Worm (Caenorhabditis elegans): ENCODE results near the gene rib-2.

Gene rib-2

ce11 chrIII:10711192-10711673 is 31.4 kb upstream of the rib-2 start, which contains the start of gene W09D10.5 (continued):
- no peak for TF ChIP-seq efl-1 (GFP tag; optimal IDR thresholded peaks at IDR 0.05)
- peak; percentile 18 for TF ChIP-seq madf-10 (tag; optimal IDR thresholded peaks at IDR 0.05)
- TF ChIP-seq pha-4 (tag; optimal IDR thresholded peaks at IDR 0.05): peak; percentile 63
- TF ChIP-seq sea-2 (GFP tag; IDR thresholded peaks at IDR 0.05): no peak
- TF ChIP-seq die-1 (tag; optimal IDR thresholded peaks at IDR 0.05): peak; percentile 26
- no peak for TF ChIP-seq ztf-28 (GFP tag; IDR thresholded peaks at IDR 0.05)
- TF ChIP-seq F37B4.10 (GFP tag; IDR thresholded peaks at IDR 0.05): 0 out of 2 replicates have a peak, but pooled peaks have one; percentile 14
- TF ChIP-seq Y79H2A.3 (GFP tag; conservative IDR thresholded peaks at IDR 0.05): no peak
- TF ChIP-seq hsf-1 (GFP tag; IDR thresholded peaks at IDR 0.05): peak; percentile 56; the same call in 1 of the 2 replicates
- peak; percentile 53 for TF ChIP-seq athp-1 (tag; optimal IDR thresholded peaks at IDR 0.05)
- TF ChIP-seq C17E4.6 (GFP tag; IDR thresholded peaks at IDR 0.05): 0 out of 2 replicates have a peak, but pooled peaks have one; percentile 12
- TF ChIP-seq B0035.1 (tag; optimal IDR thresholded peaks at IDR 0.05): peak; percentile 57
- TF ChIP-seq egl-44 (GFP tag; IDR thresholded peaks at IDR 0.05): no peak
- peak; percentile 60 for TF ChIP-seq lin-40 (tag; optimal IDR thresholded peaks at IDR 0.05)
- no peak for TF ChIP-seq nhr-179 (tag; optimal IDR thresholded peaks at IDR 0.05)
- TF ChIP-seq somi-1 (GFP tag; optimal IDR thresholded peaks at IDR 0.05): no peak
- no peak for TF ChIP-seq dpl-1 (GFP tag; optimal IDR thresholded peaks at IDR 0.05)
- peak; percentile 20; the same call in 1 of the 2 replicates for TF ChIP-seq ceh-100 (GFP tag; IDR thresholded peaks at IDR 0.05)
- TF ChIP-seq ZK185.1 (tag; optimal IDR thresholded peaks at IDR 0.05; ENCODE audit: poor library complexity, severe bottlenecking): peak; percentile 27
- no peak for TF ChIP-seq ceh-40 (GFP tag; IDR thresholded peaks at IDR 0.05)
- TF ChIP-seq Y53G8AR.9 (GFP tag; conservative IDR thresholded peaks at IDR 0.05): peak; percentile 42; the same call in 1 of the 2 replicates
- peak; percentile 64 for TF ChIP-seq nhr-80 (tag; optimal IDR thresholded peaks at IDR 0.05)
- peak; percentile 57 for TF ChIP-seq F52B5.7 (tag; optimal IDR thresholded peaks at IDR 0.05)
- TF ChIP-seq snpc-1.1 (tag; optimal IDR thresholded peaks at IDR 0.05; ENCODE audit: insufficient read depth): no peak
- no peak for TF ChIP-seq ceh-58 (GFP tag; IDR thresholded peaks at IDR 0.05)
- TF ChIP-seq unc-62 (GFP tag; optimal IDR thresholded peaks at IDR 0.05): no peak
- TF ChIP-seq hmg-1.2 (GFP tag; IDR thresholded peaks at IDR 0.05): no peak
- peak; percentile 74 for TF ChIP-seq chd-7 (tag; optimal IDR thresholded peaks at IDR 0.05)
- TF ChIP-seq akir-1 (GFP tag; optimal IDR thresholded peaks at IDR 0.05): no peak
- TF ChIP-seq B0019.2 (GFP tag; conservative IDR thresholded peaks at IDR 0.05): no peak
- TF ChIP-seq tlf-1 (GFP tag; optimal IDR thresholded peaks at IDR 0.05): no peak
- TF ChIP-seq B0336.3 (GFP tag; IDR thresholded peaks at IDR 0.05): peak; percentile 78
- no peak for TF ChIP-seq nfya-1 (tag; optimal IDR thresholded peaks at IDR 0.05; ENCODE audit: borderline replicate concordance, insufficient read depth)
- TF ChIP-seq F33H1.4 (GFP tag; IDR thresholded peaks at IDR 0.05): no peak
- no peak for TF ChIP-seq tbx-9 (tag; optimal IDR thresholded peaks at IDR 0.05; ENCODE audit: borderline replicate concordance)
- TF ChIP-seq F49E8.2 (tag; optimal IDR thresholded peaks at IDR 0.05; ENCODE audit: insufficient read depth): no peak
- no peak; the same call in 1 of the 2 replicates for TF ChIP-seq mcd-1 (GFP tag; IDR thresholded peaks at IDR 0.05)
- TF ChIP-seq ztf-26 (tag; optimal IDR thresholded peaks at IDR 0.05): no peak
- TF ChIP-seq tbp1 (GFP tag; optimal IDR thresholded peaks at IDR 0.05): no peak
- TF ChIP-seq F39B2.1 (GFP tag; IDR thresholded peaks at IDR 0.05): no peak
- TF ChIP-seq ztf-18 (tag; optimal IDR thresholded peaks at IDR 0.05): peak; percentile 16
- TF ChIP-seq ztf-3 (GFP tag; optimal IDR thresholded peaks at IDR 0.05): no peak
- peak; percentile 70 for TF ChIP-seq repo-1 (tag; optimal IDR thresholded peaks at IDR 0.05)
- TF ChIP-seq T26A5.8 (tag; optimal IDR thresholded peaks at IDR 0.05): no peak
- no peak for TF ChIP-seq lsy-27 (tag; optimal IDR thresholded peaks at IDR 0.05; ENCODE audit: borderline replicate concordance, insufficient read depth)
- TF ChIP-seq F23B12.7 (tag; optimal IDR thresholded peaks at IDR 0.05; ENCODE audit: insufficient read depth): no peak
- no peak for TF ChIP-seq bed-2 (GFP tag; IDR thresholded peaks at IDR 0.05)
- no peak for TF ChIP-seq ztf-6 (GFP tag; IDR thresholded peaks at IDR 0.05)

Measured in whole organism, young adult.